Fruit fly (Drosophila melanogaster): ENCODE data around the gene pns.

- no peak for TF ChIP-seq psq (optimal IDR thresholded peaks at IDR 0.05)
- TF ChIP-seq ttk (optimal IDR thresholded peaks at IDR 0.05), result no peak
- no peak for TF ChIP-seq insv (optimal IDR thresholded peaks at IDR 0.05)
- TF ChIP-seq h (optimal IDR thresholded peaks at IDR 0.05), result no peak
- no peak for TF ChIP-seq Sin3A (optimal IDR thresholded peaks at IDR 0.05)
Observed at dm6 chr3L:1587140-1587849, 50.4 kb downstream of the pns start.
